Worm (Caenorhabditis elegans) whole organism, midembryonic: Measurements from ENCODE around the gene C16B8.4.

Experiments
- T22C8.4 ChIP-seq: fragments of 200-800 bp; sonication (Bioruptor generic); IDR thresholded peaks from 2 replicates; pipeline ENCODE4 v1.3.6; 2022; ENCODE audit warnings: missing genetic modification characterization, missing compliant biosample characterization
- cog-1 ChIP-seq: sonication (generic microtip); optimal IDR thresholded peaks from 2 replicates; lab custom pipeline; 2016; ENCODE audit warnings: missing genetic modification characterization, missing compliant biosample characterization
- flt-1 ChIP-seq: fragments of 200-800 bp; sonication (Bioruptor generic); IDR thresholded peaks from 2 replicates; pipeline ENCODE4 v1.3.6; 2022; ENCODE audit warnings: missing genetic modification characterization, missing compliant biosample characterization
- klf-2 ChIP-seq: fragments of 200-800 bp; sonication (Bioruptor generic); conservative IDR thresholded peaks from 2 replicates; pipeline ENCODE4 v1.3.6; 2022; ENCODE audit warnings: missing genetic modification reagents, missing genetic modification characterization, missing compliant biosample characterization
- med-1 ChIP-seq: sonication (generic microtip); optimal IDR thresholded peaks from 2 replicates; lab custom pipeline; 2017; ENCODE audit warnings: missing genetic modification characterization, mild to moderate bottlenecking, missing compliant biosample characterization, antibody characterized with exemption, missing genetic modification reagents; ENCODE audit not compliant: insufficient read depth
- ref-1 ChIP-seq: fragments of 200-800 bp; sonication (Bioruptor generic); conservative IDR thresholded peaks from 2 replicates; pipeline ENCODE4 v1.3.6; 2022; ENCODE audit warnings: missing genetic modification reagents, missing genetic modification characterization, missing compliant biosample characterization
- tab-1 ChIP-seq: fragments of 200-800 bp; sonication (Bioruptor generic); IDR thresholded peaks from 2 replicates; pipeline ENCODE4 v1.3.6; 2022; ENCODE audit warnings: missing genetic modification characterization, missing compliant biosample characterization
- ztf-23 ChIP-seq: fragments of 200-800 bp; sonication (Bioruptor generic); IDR thresholded peaks from 2 replicates; pipeline ENCODE4 v1.3.6; 2022; ENCODE audit warnings: missing genetic modification reagents, missing genetic modification characterization, missing compliant biosample characterization
- ztf-29 ChIP-seq: fragments of 200-800 bp; sonication (Bioruptor generic); IDR thresholded peaks from 2 replicates; pipeline ENCODE4 v1.3.6; 2022; ENCODE audit warnings: missing genetic modification reagents, missing genetic modification characterization, missing compliant biosample characterization

The C16B8.4 gene

ce11 chrX:3982370-3982769, 8.9 kb upstream of the C16B8.4 start:
- no peak for TF ChIP-seq cog-1 (tag; lab: Kevin White, UChicago)
- no peak for TF ChIP-seq ztf-23
- TF ChIP-seq T22C8.4 (GFP tag; lab: Robert Waterston, UW), result no peak
- no peak for TF ChIP-seq ref-1 (GFP tag; lab: Robert Waterston, UW)
- TF ChIP-seq tab-1, result no peak
- no peak for TF ChIP-seq flt-1 (GFP tag; lab: Robert Waterston, UW)
- no peak for TF ChIP-seq klf-2 (GFP tag; lab: Robert Waterston, UW)
- no peak for TF ChIP-seq med-1
- no peak for TF ChIP-seq ztf-29 (GFP tag; lab: Robert Waterston, UW)

- TF ChIP-seq ztf-29 (GFP tag; lab: Robert Waterston, UW) (no peak), med-1 (no peak), cog-1 (tag; lab: Kevin White, UChicago) (no peak)
Measured at ce11 chrX:3979146-3979545, 5.7 kb upstream of the C16B8.4 start.

- TF ChIP-seq ztf-29 (GFP tag; lab: Robert Waterston, UW), result no peak
- TF ChIP-seq ztf-23, result no peak
- TF ChIP-seq flt-1 (GFP tag; lab: Robert Waterston, UW), result no peak
- TF ChIP-seq T22C8.4 (GFP tag; lab: Robert Waterston, UW), result no peak
- TF ChIP-seq tab-1, result no peak
Measured at ce11 chrX:3977271-3977670, 3.8 kb upstream of the C16B8.4 start.

ce11 chrX:3976755-3977154, 3.3 kb upstream of the C16B8.4 start:
- no peak for TF ChIP-seq ref-1 (GFP tag; lab: Robert Waterston, UW)
- no peak for TF ChIP-seq T22C8.4 (GFP tag; lab: Robert Waterston, UW)

- no peak for TF ChIP-seq ref-1 (GFP tag; lab: Robert Waterston, UW)
- no peak for TF ChIP-seq cog-1 (tag; lab: Kevin White, UChicago)
Measured at ce11 chrX:3974160-3974559, 726 bp upstream of the C16B8.4 start.

ce11 chrX:3970786-3971185, 2.6 kb downstream of the C16B8.4 start:
- no peak for TF ChIP-seq T22C8.4 (GFP tag; lab: Robert Waterston, UW)
- no peak for TF ChIP-seq med-1
- no peak for TF ChIP-seq klf-2 (GFP tag; lab: Robert Waterston, UW)
- no peak for TF ChIP-seq cog-1 (tag; lab: Kevin White, UChicago)
- TF ChIP-seq ztf-23, result no peak
- no peak for TF ChIP-seq ref-1 (GFP tag; lab: Robert Waterston, UW)
- TF ChIP-seq flt-1 (GFP tag; lab: Robert Waterston, UW), result no peak

- TF ChIP-seq cog-1 (tag; lab: Kevin White, UChicago), result peak; percentile 89
- peak; percentile 76 for TF ChIP-seq klf-2 (GFP tag; lab: Robert Waterston, UW)
- TF ChIP-seq tab-1, result peak; percentile 95
- peak; percentile 89 for TF ChIP-seq ref-1 (GFP tag; lab: Robert Waterston, UW)
- TF ChIP-seq flt-1 (GFP tag; lab: Robert Waterston, UW), result peak; percentile 98
- TF ChIP-seq ztf-29 (GFP tag; lab: Robert Waterston, UW), result peak; percentile 92
- peak; percentile 88 for TF ChIP-seq ztf-23
- TF ChIP-seq med-1, result peak; percentile 58
- TF ChIP-seq T22C8.4 (GFP tag; lab: Robert Waterston, UW), result peak; percentile 86
Measured at ce11 chrX:3969980-3970403, 3.4 kb downstream of the C16B8.4 start.

- TF ChIP-seq klf-2 (GFP tag; lab: Robert Waterston, UW) (no peak; the same call in 1 of the 2 replicates), flt-1 (GFP tag; lab: Robert Waterston, UW) (peak; percentile 92), cog-1 (tag; lab: Kevin White, UChicago) (no peak), ztf-29 (GFP tag; lab: Robert Waterston, UW) (peak; percentile 84), tab-1 (peak; percentile 87), ztf-23 (peak; percentile 83), ref-1 (GFP tag; lab: Robert Waterston, UW) (peak; percentile 73), med-1 (peak; percentile 52), T22C8.4 (GFP tag; lab: Robert Waterston, UW) (peak; percentile 79)
Measured at ce11 chrX:3969353-3969752, 4.1 kb downstream of the C16B8.4 start.

ce11 chrX:3968209-3968960, 5.0 kb downstream of the C16B8.4 start, which contains the start of gene C16B8.3:
TSS of gene C16B8.3 (minus strand) at chrX:3968634.
- TF ChIP-seq ztf-29 (GFP tag; lab: Robert Waterston, UW) (no peak), flt-1 (GFP tag; lab: Robert Waterston, UW) (no peak), cog-1 (tag; lab: Kevin White, UChicago) (no peak)

- TF ChIP-seq klf-2 (GFP tag; lab: Robert Waterston, UW) (no peak), flt-1 (GFP tag; lab: Robert Waterston, UW) (no peak), cog-1 (tag; lab: Kevin White, UChicago) (no peak)
Measured at ce11 chrX:3966332-3966731, 7.1 kb downstream of the C16B8.4 start, which contains the start of gene C16B8.2. TSS of gene C16B8.2 (minus strand) at chrX:3966432.

- TF ChIP-seq ztf-29 (GFP tag; lab: Robert Waterston, UW), result no peak
Measured at ce11 chrX:3960345-3960744, 13.1 kb downstream of the C16B8.4 start.
